Worm (Caenorhabditis elegans): ENCODE results near the gene M01D1.12.

Gene M01D1.12

ce11 chrII:1070875-1071274 is 44.1 kb downstream of the M01D1.12 start, which contains the start of gene K02E7.12 (continued):
- TF ChIP-seq die-1 (tag; optimal IDR thresholded peaks at IDR 0.05) (no peak), Y79H2A.3 (GFP tag; conservative IDR thresholded peaks at IDR 0.05) (no peak)

ce11 chrII:1071432-1071831 is 44.7 kb downstream of the M01D1.12 start:
- TF ChIP-seq egl-18 (GFP tag; IDR thresholded peaks at IDR 0.05) (no peak), ztf-28 (GFP tag; IDR thresholded peaks at IDR 0.05) (no peak), bed-2 (GFP tag; IDR thresholded peaks at IDR 0.05) (no peak), pbrm-1 (GFP tag; IDR thresholded peaks at IDR 0.05) (no peak), die-1 (tag; optimal IDR thresholded peaks at IDR 0.05) (no peak), hlh-12 (tag; optimal IDR thresholded peaks at IDR 0.05) (no peak), F10E7.11 (tag; optimal IDR thresholded peaks at IDR 0.05) (no peak), nhr-120 (GFP tag; IDR thresholded peaks at IDR 0.05) (no peak), hlh-26 (GFP tag; conservative IDR thresholded peaks at IDR 0.05) (no peak), attf-3 (GFP tag; conservative IDR thresholded peaks at IDR 0.05) (no peak), atf-7 (tag; optimal IDR thresholded peaks at IDR 0.05) (no peak), lin-54 (GFP tag; optimal IDR thresholded peaks at IDR 0.05) (no peak)

ce11 chrII:1072106-1072505 is 45.3 kb downstream of the M01D1.12 start, which contains the start of gene K02E7.4:
Gene K02E7.4 (plus strand): TSS chrII:1072406.
- TF ChIP-seq hsf-1 (GFP tag; IDR thresholded peaks at IDR 0.05) (no peak), nfya-1 (tag; optimal IDR thresholded peaks at IDR 0.05; ENCODE audit: borderline replicate concordance, insufficient read depth) (no peak), nfya-2 (GFP tag; IDR thresholded peaks at IDR 0.05) (no peak), lsl-1 (GFP tag; optimal IDR thresholded peaks at IDR 0.05) (no peak), bed-2 (GFP tag; IDR thresholded peaks at IDR 0.05) (no peak), ztf-3 (GFP tag; optimal IDR thresholded peaks at IDR 0.05) (no peak), ceh-27 (GFP tag; optimal IDR thresholded peaks at IDR 0.05) (no peak)

- TF ChIP-seq aptf-2 (GFP tag; conservative IDR thresholded peaks at IDR 0.05) (no peak), ceh-27 (GFP tag; optimal IDR thresholded peaks at IDR 0.05) (no peak), ztf-26 (tag; optimal IDR thresholded peaks at IDR 0.05) (no peak), fkh-3 (tag; optimal IDR thresholded peaks at IDR 0.05) (no peak), lir-1 (GFP tag; conservative IDR thresholded peaks at IDR 0.05) (no peak), ceh-91 (GFP tag; IDR thresholded peaks at IDR 0.05) (no peak), akir-1 (GFP tag; optimal IDR thresholded peaks at IDR 0.05) (no peak), madf-6 (GFP tag; IDR thresholded peaks at IDR 0.05) (no peak), ama-1 (optimal IDR thresholded peaks at IDR 0.05) (no peak), ama-1 (GFP tag; optimal IDR thresholded peaks at IDR 0.05) (no peak), ztf-25 (GFP tag; IDR thresholded peaks at IDR 0.05) (no peak), ekl-4 (GFP tag; IDR thresholded peaks at IDR 0.05) (no peak), dox-1 (GFP tag; IDR thresholded peaks at IDR 0.05) (no peak), athp-1 (tag; optimal IDR thresholded peaks at IDR 0.05) (no peak), B0261.1 (tag; optimal IDR thresholded peaks at IDR 0.05) (no peak), nfya-1 (tag; optimal IDR thresholded peaks at IDR 0.05; ENCODE audit: borderline replicate concordance, insufficient read depth) (no peak), tbp1 (GFP tag; optimal IDR thresholded peaks at IDR 0.05) (no peak), D2030.7 (GFP tag; IDR thresholded peaks at IDR 0.05) (no peak)
Observed at ce11 chrII:1075424-1075823, 48.7 kb downstream of the M01D1.12 start, which contains the start of gene K02E7.11. Gene K02E7.11 (minus strand): TSS chrII:1075524.
